Worm (Caenorhabditis elegans) whole organism, L4 larva: ENCODE measurements around the gene mboa-6.

Experiments
- F10B5.3 ChIP-seq: sonication (generic microtip); optimal IDR thresholded peaks from 2 replicates; lab custom pipeline; 2016; ENCODE audit warnings: mild to moderate bottlenecking, missing genetic modification characterization, missing compliant biosample characterization
- F26F4.8 ChIP-seq: fragments of 200-800 bp; sonication (Bioruptor generic); conservative IDR thresholded peaks from 2 replicates; pipeline ENCODE4 v1.3.6; 2022; ENCODE audit warnings: missing genetic modification characterization, missing compliant biosample characterization
- F49E8.2 ChIP-seq: sonication (generic microtip); optimal IDR thresholded peaks from 2 replicates; lab custom pipeline; 2016; ENCODE audit warnings: missing compliant biosample characterization, mild to moderate bottlenecking, missing genetic modification characterization, borderline replicate concordance
- Y75B8A.6 ChIP-seq: fragments of 200-800 bp; sonication (Bioruptor generic); IDR thresholded peaks from 2 replicates; pipeline ENCODE4 v1.3.6; 2022; ENCODE audit warnings: missing genetic modification reagents, missing genetic modification characterization, missing compliant biosample characterization
- ZK337.2 ChIP-seq: fragments of 200-800 bp; sonication (Bioruptor generic); IDR thresholded peaks from 2 replicates; pipeline ENCODE4 v1.3.6; 2022; ENCODE audit warnings: missing genetic modification reagents, missing genetic modification characterization, missing compliant biosample characterization
- aha-1 ChIP-seq: fragments of 150-350 bp; peaks from one replicate; lab custom pipeline; 2014; ENCODE audit warnings: missing biosample characterization, missing genetic modification characterization
- ama-1 ChIP-seq: fragments of 150-350 bp; optimal IDR thresholded peaks from 2 replicates; lab custom pipeline; 2014; ENCODE audit warnings: inconsistent platforms, mixed read lengths
- attf-4 ChIP-seq: sonication (generic microtip); optimal IDR thresholded peaks from 3 replicates; lab custom pipeline; 2017; ENCODE audit warnings: missing biosample characterization, missing genetic modification characterization
- ceh-20 ChIP-seq: fragments of 200-800 bp; sonication (Bioruptor generic); IDR thresholded peaks from 2 replicates; pipeline ENCODE4 v1.3.6; 2022; ENCODE audit warnings: missing genetic modification reagents, missing genetic modification characterization, missing compliant biosample characterization
- ceh-28 ChIP-seq: fragments of 150-350 bp; optimal IDR thresholded peaks from 2 replicates; lab custom pipeline; 2014; ENCODE audit warnings: missing biosample characterization, missing genetic modification reagents, missing genetic modification characterization
- cey-2 ChIP-seq: sonication (generic microtip); optimal IDR thresholded peaks from 3 replicates; lab custom pipeline; 2017; ENCODE audit warnings: missing genetic modification characterization, mild to moderate bottlenecking, missing compliant biosample characterization, antibody characterized with exemption, borderline replicate concordance; ENCODE audit not compliant: insufficient read depth
- ctbp-1 ChIP-seq: fragments of 200-800 bp; sonication (Bioruptor generic); IDR thresholded peaks from 2 replicates; pipeline ENCODE4 v1.3.6; 2022; ENCODE audit warnings: missing genetic modification reagents, missing genetic modification characterization, missing compliant biosample characterization
- daf-16 ChIP-seq, 3 experiments: sonication (generic microtip); optimal IDR thresholded peaks; 2 replicates each; lab custom pipeline; 2016 to 2017; ENCODE audit warnings: missing genetic modification characterization in 3 of 3, missing genetic modification reagents in 3 of 3, mild to moderate bottlenecking in 2 of 3, missing compliant biosample characterization in 2 of 3, missing biosample characterization in 1 of 3, moderate library complexity in 1 of 3
- daf-19 ChIP-seq: fragments of 200-800 bp; sonication (Bioruptor generic); conservative IDR thresholded peaks from 2 replicates; pipeline ENCODE4 v1.3.6; 2022; ENCODE audit warnings: missing genetic modification characterization, missing compliant biosample characterization
- daf-8 ChIP-seq: fragments of 200-800 bp; sonication (Bioruptor generic); IDR thresholded peaks from 2 replicates; pipeline ENCODE4 v1.3.6; 2022; ENCODE audit warnings: missing genetic modification characterization, missing compliant biosample characterization
- dmd-8 ChIP-seq: fragments of 200-800 bp; sonication (Bioruptor generic); IDR thresholded peaks from 2 replicates; pipeline ENCODE4 v1.3.6; 2022; ENCODE audit warnings: missing genetic modification characterization, missing compliant biosample characterization
- dmd-9 ChIP-seq: fragments of 200-800 bp; sonication (Bioruptor generic); IDR thresholded peaks from 2 replicates; pipeline ENCODE4 v1.3.6; 2022; ENCODE audit warnings: missing genetic modification reagents, missing genetic modification characterization, missing compliant biosample characterization
- dve-1 ChIP-seq: sonication (generic microtip); optimal IDR thresholded peaks from 2 replicates; lab custom pipeline; 2017; ENCODE audit warnings: antibody characterized with exemption, mild to moderate bottlenecking, missing genetic modification characterization, missing compliant biosample characterization; ENCODE audit not compliant: insufficient read depth
- egl-43 ChIP-seq: fragments of 200-800 bp; sonication (Bioruptor generic); IDR thresholded peaks from 2 replicates; pipeline ENCODE4 v1.3.6; 2022; ENCODE audit warnings: missing genetic modification reagents, missing genetic modification characterization, missing compliant biosample characterization
- fkh-10 ChIP-seq: fragments of 150-350 bp; optimal IDR thresholded peaks from 2 replicates; lab custom pipeline; 2014; ENCODE audit warnings: missing biosample characterization, missing genetic modification reagents, missing genetic modification characterization
- fos-1 ChIP-seq: fragments of 150-350 bp; optimal IDR thresholded peaks from 2 replicates; lab custom pipeline; 2014; ENCODE audit warnings: missing biosample characterization, missing genetic modification characterization
- gei-8 ChIP-seq: fragments of 200-800 bp; sonication (Bioruptor generic); optimal IDR thresholded peaks from 2 replicates; lab custom pipeline; 2018; ENCODE audit warnings: mild to moderate bottlenecking, missing genetic modification characterization, missing compliant biosample characterization
- hlh-30 ChIP-seq: sonication (generic microtip); optimal IDR thresholded peaks from 2 replicates; lab custom pipeline; 2017; ENCODE audit warnings: antibody characterized with exemption, mild to moderate bottlenecking, missing genetic modification characterization, missing compliant biosample characterization; ENCODE audit not compliant: insufficient read depth
- hmg-1.1 ChIP-seq: fragments of 200-800 bp; sonication (Bioruptor generic); IDR thresholded peaks from 2 replicates; pipeline ENCODE4 v1.3.6; 2022; ENCODE audit warnings: missing genetic modification reagents, missing genetic modification characterization, missing compliant biosample characterization
- lin-15B ChIP-seq: fragments of 150-350 bp; sonication (generic microtip); optimal IDR thresholded peaks from 3 replicates; lab custom pipeline; 2014; ENCODE audit warnings: missing biosample characterization, missing genetic modification characterization
- lin-29 ChIP-seq: fragments of 200-800 bp; sonication (Bioruptor generic); IDR thresholded peaks from 2 replicates; pipeline ENCODE4 v1.3.6; 2022; ENCODE audit warnings: missing genetic modification reagents, missing genetic modification characterization, missing compliant biosample characterization
- lin-39 ChIP-seq: fragments of 150-350 bp; optimal IDR thresholded peaks from 2 replicates; lab custom pipeline; 2014; ENCODE audit warnings: missing biosample characterization, missing genetic modification reagents, missing genetic modification characterization
- mep-1 ChIP-seq: fragments of 150-350 bp; sonication (generic microtip); optimal IDR thresholded peaks from 3 replicates; lab custom pipeline; 2014; ENCODE audit warnings: missing biosample characterization, missing genetic modification characterization
- mes-2 ChIP-seq: sonication (generic microtip); optimal IDR thresholded peaks from 2 replicates; lab custom pipeline; 2016; ENCODE audit warnings: missing genotype, mild to moderate bottlenecking, missing genetic modification characterization, missing compliant biosample characterization; ENCODE audit not compliant: poor library complexity, severe bottlenecking
- mxl-2 ChIP-seq: fragments of 200-800 bp; sonication (Bioruptor generic); conservative IDR thresholded peaks from 2 replicates; pipeline ENCODE4 v1.3.6; 2022; ENCODE audit warnings: missing genetic modification reagents, missing genetic modification characterization, missing compliant biosample characterization
- mxl-3 ChIP-seq: fragments of 200-800 bp; sonication (Bioruptor generic); optimal IDR thresholded peaks from 2 replicates; lab custom pipeline; 2018; ENCODE audit warnings: mild to moderate bottlenecking, missing genetic modification characterization, missing compliant biosample characterization
- nhr-102 ChIP-seq: sonication (generic microtip); optimal IDR thresholded peaks from 2 replicates; lab custom pipeline; 2016; ENCODE audit warnings: mild to moderate bottlenecking, missing genetic modification characterization, moderate library complexity, missing compliant biosample characterization
- nhr-11 ChIP-seq: fragments of 150-350 bp; optimal IDR thresholded peaks from 2 replicates; lab custom pipeline; 2014; ENCODE audit warnings: missing biosample characterization, missing genetic modification characterization
- nhr-111 ChIP-seq: fragments of 200-800 bp; sonication (Bioruptor generic); optimal IDR thresholded peaks from 2 replicates; lab custom pipeline; 2018; ENCODE audit warnings: mild to moderate bottlenecking, missing genetic modification characterization, missing compliant biosample characterization
- nhr-25 ChIP-seq: sonication (generic microtip); optimal IDR thresholded peaks from 2 replicates; lab custom pipeline; 2017; ENCODE audit warnings: missing genetic modification characterization, mild to moderate bottlenecking, missing compliant biosample characterization, antibody characterized with exemption, moderate library complexity, borderline replicate concordance; ENCODE audit not compliant: insufficient read depth
- nhr-42 ChIP-seq: fragments of 200-800 bp; sonication (Bioruptor generic); IDR thresholded peaks from 2 replicates; pipeline ENCODE4 v1.3.6; 2022; ENCODE audit warnings: missing genetic modification characterization, missing compliant biosample characterization
- pha-4 ChIP-seq, 2 experiments: fragments of 150-350 bp in 1 of 2; fragments of 200-800 bp in 1 of 2; sonication (Bioruptor generic) in 1 of 2; IDR thresholded peaks in 1 of 2; optimal IDR thresholded peaks in 1 of 2; 2 replicates each; pipeline versions ENCODE4 v1.3.6 to Lab custom; 2014 to 2022; ENCODE audit warnings: missing genetic modification characterization in 2 of 2, missing genetic modification reagents in 2 of 2, missing biosample characterization in 1 of 2, missing compliant biosample characterization in 1 of 2
- php-3 ChIP-seq: fragments of 200-800 bp; sonication (Bioruptor generic); IDR thresholded peaks from 2 replicates; pipeline ENCODE4 v1.3.6; 2022; ENCODE audit warnings: missing genetic modification reagents, missing genetic modification characterization, missing compliant biosample characterization
- pqm-1 ChIP-seq: sonication (generic microtip); optimal IDR thresholded peaks from 2 replicates; lab custom pipeline; 2017; ENCODE audit warnings: missing biosample characterization, missing genetic modification characterization
- rbr-2 ChIP-seq: sonication (generic microtip); optimal IDR thresholded peaks from 2 replicates; lab custom pipeline; 2016; ENCODE audit warnings: missing genotype, missing genetic modification characterization, missing compliant biosample characterization
- snpc-1.2 ChIP-seq: fragments of 200-800 bp; sonication (Bioruptor generic); IDR thresholded peaks from 2 replicates; pipeline ENCODE4 v1.3.6; 2022; ENCODE audit warnings: missing genetic modification reagents, missing genetic modification characterization, missing compliant biosample characterization
- snpc-4 ChIP-seq: fragments of 150-350 bp; optimal IDR thresholded peaks from 2 replicates; lab custom pipeline; 2014; ENCODE audit warnings: missing biosample characterization, missing genetic modification characterization
- spr-1 ChIP-seq: sonication (generic microtip); optimal IDR thresholded peaks from 2 replicates; lab custom pipeline; 2016; ENCODE audit warnings: mild to moderate bottlenecking, missing genetic modification characterization, missing compliant biosample characterization
- spr-3 ChIP-seq: fragments of 200-800 bp; sonication (Bioruptor generic); optimal IDR thresholded peaks from 2 replicates; lab custom pipeline; 2018; ENCODE audit warnings: mild to moderate bottlenecking, missing genetic modification characterization, missing compliant biosample characterization
- tag-97 ChIP-seq: fragments of 200-800 bp; sonication (Bioruptor generic); IDR thresholded peaks from 2 replicates; pipeline ENCODE4 v1.3.6; 2022; ENCODE audit warnings: missing genetic modification characterization, missing compliant biosample characterization
- tra-1 ChIP-seq: fragments of 200-800 bp; sonication (Bioruptor generic); IDR thresholded peaks from 2 replicates; pipeline ENCODE4 v1.3.6; 2022; ENCODE audit warnings: missing genetic modification reagents, missing genetic modification characterization, missing compliant biosample characterization
- unc-130 ChIP-seq: sonication (generic microtip); optimal IDR thresholded peaks from 2 replicates; lab custom pipeline; 2016; ENCODE audit warnings: missing genetic modification reagents, missing genetic modification characterization, missing compliant biosample characterization
- zfp-3 ChIP-seq: fragments of 200-800 bp; sonication (Bioruptor generic); conservative IDR thresholded peaks from 2 replicates; pipeline ENCODE4 v1.3.6; 2022; ENCODE audit warnings: missing genetic modification reagents, missing genetic modification characterization, missing compliant biosample characterization
- ztf-11 ChIP-seq: fragments of 150-350 bp; optimal IDR thresholded peaks from 2 replicates; lab custom pipeline; 2014; ENCODE audit warnings: missing biosample characterization, missing genetic modification characterization
- ztf-7 ChIP-seq: fragments of 150-350 bp; optimal IDR thresholded peaks from 2 replicates; lab custom pipeline; 2014; ENCODE audit warnings: missing biosample characterization, missing genetic modification characterization

The mboa-6 gene

DNA sequence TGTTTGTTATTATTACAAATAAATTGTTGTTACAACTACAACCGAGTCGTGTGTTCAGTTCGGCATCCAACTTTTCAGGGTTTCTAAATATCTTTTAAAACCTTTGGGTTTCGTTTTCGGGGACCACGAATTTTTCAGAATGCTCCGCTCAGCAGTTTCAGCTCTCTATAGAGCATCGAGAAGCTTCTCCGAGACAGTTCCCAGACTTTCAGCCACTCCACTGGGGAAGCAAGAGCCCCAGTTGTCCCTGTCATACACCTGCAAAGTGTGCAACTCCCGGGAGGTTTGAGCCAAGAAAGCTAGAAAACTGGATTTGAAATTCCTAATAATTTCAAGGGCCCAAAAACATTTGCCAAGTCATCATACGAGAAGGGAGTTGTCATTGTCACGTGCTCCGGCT, 10.4 kb downstream of the mboa-6 start, which contains the start of gene F53A3.7:
TSS of gene F53A3.7 (plus strand) at position 139 of the 400 bp plus-strand sequence.
- no peak for TF ChIP-seq cey-2
- TF ChIP-seq F49E8.2 (tag; lab: Kevin White, UChicago) = peak; percentile 30
- no peak for TF ChIP-seq daf-8 (GFP tag; lab: Robert Waterston, UW)
- TF ChIP-seq hlh-30 = no peak
- TF ChIP-seq daf-19 (GFP tag; lab: Robert Waterston, UW) = no peak
- TF ChIP-seq nhr-111 (GFP tag; lab: Kevin White, UChicago) = peak; percentile 60
- no peak for TF ChIP-seq ctbp-1 (GFP tag; lab: Robert Waterston, UW)
- TF ChIP-seq nhr-11 (tag; lab: Kevin White, UChicago) = no peak
- TF ChIP-seq mxl-3 = no peak
- TF ChIP-seq mes-2 (tag; lab: Kevin White, UChicago) = peak; percentile 6
- no peak for TF ChIP-seq gei-8
- TF ChIP-seq lin-39 = no peak
- TF ChIP-seq ceh-28 = no peak
- TF ChIP-seq aha-1 (tag; lab: Kevin White, UChicago) = peak; percentile 81
- TF ChIP-seq spr-1 = no peak
- TF ChIP-seq pha-4 (GFP tag; IDR thresholded peaks at IDR 0.05; lab: Robert Waterston, UW) = 0 out of 2 replicates have a peak, but pooled peaks have one; percentile 49
- no peak for TF ChIP-seq pha-4 (tag; optimal IDR thresholded peaks at IDR 0.05; lab: Kevin White, UChicago)
- TF ChIP-seq Y75B8A.6 (GFP tag; lab: Robert Waterston, UW) = no peak
- no peak for TF ChIP-seq pqm-1
- TF ChIP-seq snpc-1.2 (GFP tag; lab: Robert Waterston, UW) = peak; percentile 39; the same call in 1 of the 2 replicates
- peak; percentile 45; the same call in 1 of the 2 replicates for TF ChIP-seq zfp-3 (GFP tag; lab: Robert Waterston, UW)
- TF ChIP-seq nhr-25 = no peak
- no peak for TF ChIP-seq egl-43 (GFP tag; lab: Robert Waterston, UW)
- TF ChIP-seq dmd-9 (GFP tag; lab: Robert Waterston, UW) = no peak
- 0 out of 2 replicates have a peak, but pooled peaks have one; percentile 60 for TF ChIP-seq nhr-42
- TF ChIP-seq hmg-1.1 = no peak
- peak; percentile 9 for TF ChIP-seq rbr-2 (tag; lab: Kevin White, UChicago)
- TF ChIP-seq F10B5.3 (tag; lab: Kevin White, UChicago) = no peak
- peak; percentile 64 for TF ChIP-seq ama-1 (lab: Kevin White, UChicago)
- TF ChIP-seq daf-16 (GFP tag; optimal IDR thresholded peaks at IDR 0.05; lab: Kevin White, UChicago) = no peak
- peak; percentile 38 for TF ChIP-seq daf-16 (tag; optimal IDR thresholded peaks at IDR 0.05; lab: Kevin White, UChicago)
- TF ChIP-seq mxl-2 (GFP tag; lab: Robert Waterston, UW) = no peak
- no peak for TF ChIP-seq lin-15B
- peak; percentile 9 for TF ChIP-seq dve-1 (tag; lab: Kevin White, UChicago)
- TF ChIP-seq fkh-10 = no peak
- no peak for TF ChIP-seq fos-1
- no peak for TF ChIP-seq php-3 (GFP tag; lab: Robert Waterston, UW)
- TF ChIP-seq ZK337.2 (GFP tag; lab: Robert Waterston, UW) = no peak
- no peak for TF ChIP-seq dmd-8 (GFP tag; lab: Robert Waterston, UW)
- TF ChIP-seq tag-97 (GFP tag; lab: Robert Waterston, UW) = no peak
- TF ChIP-seq spr-3 = no peak
- no peak for TF ChIP-seq attf-4 (tag; lab: Kevin White, UChicago)
- TF ChIP-seq lin-29 = no peak
- TF ChIP-seq ceh-20 (GFP tag; lab: Robert Waterston, UW) = no peak
- no peak for TF ChIP-seq F26F4.8 (GFP tag; lab: Robert Waterston, UW)
- peak; percentile 25 for TF ChIP-seq nhr-102
- TF ChIP-seq ztf-7 (tag; lab: Kevin White, UChicago) = no peak
- peak; percentile 19 for TF ChIP-seq mep-1 (tag; lab: Kevin White, UChicago)
- no peak for TF ChIP-seq snpc-4 (tag; lab: Kevin White, UChicago)
- peak; percentile 41; the same call in 1 of the 2 replicates for TF ChIP-seq tra-1 (GFP tag; lab: Robert Waterston, UW)
- TF ChIP-seq unc-130 (GFP tag; lab: Kevin White, UChicago) = peak; percentile 42
- no peak for TF ChIP-seq ztf-11 (tag; lab: Kevin White, UChicago)
